Worm (Caenorhabditis elegans) whole organism, mixed stage, embryonic: ENCODE measurements around the gene nhr-218.

Experiments used
- bed-3 ChIP-seq: fragments of 200-800 bp; sonication (Bioruptor generic); optimal IDR thresholded peaks from 3 replicates; lab custom pipeline; 2018; ENCODE audit warnings: mild to moderate bottlenecking, missing genetic modification characterization, moderate library complexity, missing compliant biosample characterization
- nhr-12 ChIP-seq: fragments of 150-350 bp; optimal IDR thresholded peaks from 2 replicates; lab custom pipeline; 2014; ENCODE audit warnings: missing biosample characterization, missing genetic modification characterization
- nhr-76 ChIP-seq: sonication (generic microtip); optimal IDR thresholded peaks from 2 replicates; lab custom pipeline; 2017; ENCODE audit warnings: missing biosample characterization, missing genetic modification characterization
- pha-4 ChIP-seq: fragments of 150-350 bp; optimal IDR thresholded peaks from 2 replicates; lab custom pipeline; 2018; ENCODE audit warnings: missing biosample characterization, missing genetic modification reagents, missing genetic modification characterization

DNA sequence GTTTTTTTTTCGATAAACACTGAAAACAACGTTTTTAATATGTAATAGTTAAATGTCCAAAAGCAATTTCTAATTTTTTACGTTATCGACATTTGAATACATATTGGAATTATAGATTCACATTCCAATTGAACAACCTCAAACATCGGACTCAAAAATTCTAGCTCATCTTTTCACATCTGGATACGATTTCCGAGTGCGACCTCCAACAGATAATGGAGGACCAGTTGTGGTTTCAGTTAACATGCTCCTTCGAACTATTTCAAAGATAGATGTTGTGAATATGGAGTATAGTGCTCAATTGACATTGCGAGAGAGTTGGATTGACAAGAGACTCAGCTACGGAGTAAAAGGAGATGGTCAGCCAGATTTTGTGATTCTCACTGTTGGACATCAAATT lies 38.2 kb upstream of the nhr-218 start:
- TF ChIP-seq nhr-12 (tag; lab: Kevin White, UChicago) = no peak
- no peak for TF ChIP-seq pha-4 (tag; lab: Kevin White, UChicago)
- TF ChIP-seq nhr-76 (tag; lab: Kevin White, UChicago) = no peak
- TF ChIP-seq bed-3 (GFP tag; lab: Kevin White, UChicago) = no peak
